Fruit fly (Drosophila melanogaster) whole organism, wandering third instar larva: Measurements from ENCODE around the gene Rhp.

Source experiments
- Abd-B ChIP-seq: fragments of >200 bp; optimal IDR thresholded peaks from 2 replicates; lab custom pipeline; 2017; ENCODE audit warnings: missing biosample characterization, missing genetic modification characterization
- CG32264 ChIP-seq: fragments of 200-800 bp; sonication (Bioruptor generic); optimal IDR thresholded peaks from 2 replicates; lab custom pipeline; 2016; ENCODE audit warnings: missing biosample characterization, missing genetic modification characterization
- CG9705 ChIP-seq: fragments of 200-800 bp; sonication (Bioruptor generic); optimal IDR thresholded peaks from 2 replicates; lab custom pipeline; 2018; ENCODE audit warnings: missing biosample characterization, mild to moderate bottlenecking, missing genetic modification characterization
- CrebA ChIP-seq: fragments of 200-800 bp; sonication (Bioruptor generic); optimal IDR thresholded peaks from 2 replicates; lab custom pipeline; 2016; ENCODE audit warnings: missing biosample characterization, mild to moderate bottlenecking, missing genetic modification characterization, borderline replicate concordance
- Dfd ChIP-seq: fragments of >200 bp; optimal IDR thresholded peaks from 2 replicates; lab custom pipeline; 2017; ENCODE audit warnings: missing biosample characterization, missing genetic modification characterization
- Dif ChIP-seq: fragments of 200-275, 200-300 bp; sonication (Bioruptor generic); optimal IDR thresholded peaks from 2 replicates; lab custom pipeline; 2018; ENCODE audit warnings: missing biosample characterization, missing genetic modification characterization; ENCODE audit not compliant: partially characterized antibody
- GATAd ChIP-seq: sonication (Bioruptor generic); optimal IDR thresholded peaks from 2 replicates; lab custom pipeline; 2016; ENCODE audit warnings: missing biosample characterization, missing genetic modification characterization
- HLH106 ChIP-seq: fragments of 200-800 bp; optimal IDR thresholded peaks from 3 replicates; lab custom pipeline; 2019; ENCODE audit warnings: missing biosample characterization, mild to moderate bottlenecking, missing genetic modification characterization, moderate library complexity
- Hnf4 ChIP-seq: fragments of 200-800 bp; sonication (Bioruptor generic); optimal IDR thresholded peaks from 2 replicates; lab custom pipeline; 2016; ENCODE audit warnings: missing biosample characterization, mild to moderate bottlenecking, missing genetic modification characterization
- Jra ChIP-seq: sonication (Bioruptor generic); optimal IDR thresholded peaks from 2 replicates; lab custom pipeline; 2016; ENCODE audit warnings: missing biosample characterization, missing genetic modification characterization
- Mio ChIP-seq: sonication (Bioruptor generic); optimal IDR thresholded peaks from 2 replicates; lab custom pipeline; 2016; ENCODE audit warnings: missing biosample characterization, missing genetic modification characterization
- N ChIP-seq: fragments of >200 bp; optimal IDR thresholded peaks from 2 replicates; lab custom pipeline; 2018; ENCODE audit warnings: missing biosample characterization, missing external identifiers, missing genetic modification characterization
- OdsH ChIP-seq: fragments of 200-800 bp; sonication (Bioruptor generic); optimal IDR thresholded peaks from 2 replicates; lab custom pipeline; 2016; ENCODE audit warnings: missing biosample characterization, mild to moderate bottlenecking, missing genetic modification characterization
- Rel ChIP-seq, 2 experiments: fragments of 200-800 bp; sonication (Bioruptor generic) in 1 of 2; optimal IDR thresholded peaks; 2 replicates in 1 of 2; 3 replicates in 1 of 2; lab custom pipeline; 2016 to 2019; ENCODE audit warnings: mild to moderate bottlenecking in 2 of 2, missing biosample characterization in 2 of 2, missing genetic modification characterization in 2 of 2, moderate library complexity in 1 of 2
- Sp1 ChIP-seq: fragments of 200-800 bp; sonication (Bioruptor generic); optimal IDR thresholded peaks from 3 replicates; lab custom pipeline; 2019; ENCODE audit warnings: missing biosample characterization, mild to moderate bottlenecking, missing genetic modification characterization, moderate library complexity
- Vsx2 ChIP-seq: fragments of 200-300, 225-300 bp; sonication (Bioruptor generic); optimal IDR thresholded peaks from 2 replicates; lab custom pipeline; 2018; ENCODE audit warnings: missing biosample characterization, missing genetic modification characterization; ENCODE audit not compliant: partially characterized antibody
- br ChIP-seq: fragments of 200-800 bp; sonication (Bioruptor generic); optimal IDR thresholded peaks from 2 replicates; lab custom pipeline; 2016; ENCODE audit warnings: missing biosample characterization, missing genetic modification characterization
- brk ChIP-seq: fragments of 200-800 bp; sonication (Bioruptor generic); optimal IDR thresholded peaks from 2 replicates; lab custom pipeline; 2016; ENCODE audit warnings: missing biosample characterization, mild to moderate bottlenecking, missing genetic modification characterization
- dl ChIP-seq, 2 experiments: fragments of 175-275, 200-275 bp in 1 of 2; fragments of 200-275 bp in 1 of 2; sonication (Bioruptor generic); optimal IDR thresholded peaks; lab custom pipeline; 2018; ENCODE audit warnings: mild to moderate bottlenecking in 2 of 2, missing biosample characterization in 2 of 2, missing genetic modification characterization in 2 of 2, moderate library complexity in 2 of 2; ENCODE audit not compliant: partially characterized antibody in 2 of 2, insufficient read depth in 1 of 2
- dmrt93B ChIP-seq: fragments of 200-800 bp; sonication (Bioruptor generic); optimal IDR thresholded peaks from 2 replicates; lab custom pipeline; 2018; ENCODE audit warnings: missing biosample characterization, mild to moderate bottlenecking, missing genetic modification characterization
- ey ChIP-seq: fragments of 200-800 bp; sonication (Bioruptor generic); optimal IDR thresholded peaks from 2 replicates; lab custom pipeline; 2016; ENCODE audit warnings: missing biosample characterization, missing genetic modification characterization
- foxo ChIP-seq, 2 experiments: fragments of 200-800 bp; sonication (Bioruptor generic); optimal IDR thresholded peaks; 2 replicates in 1 of 2; 3 replicates in 1 of 2; lab custom pipeline; 2016 to 2017; ENCODE audit warnings: missing biosample characterization in 2 of 2, missing genetic modification characterization in 2 of 2
- fru ChIP-seq: fragments of 200-800 bp; sonication (Bioruptor generic); optimal IDR thresholded peaks from 3 replicates; lab custom pipeline; 2016; ENCODE audit warnings: missing biosample characterization, mild to moderate bottlenecking, missing genetic modification characterization
- h ChIP-seq: fragments of 200-800 bp; sonication (Bioruptor generic); optimal IDR thresholded peaks from 3 replicates; lab custom pipeline; 2016; ENCODE audit warnings: missing biosample characterization, mild to moderate bottlenecking, missing genetic modification characterization
- jim ChIP-seq: fragments of 175-275, 200-325 bp; sonication (Bioruptor generic); optimal IDR thresholded peaks from 2 replicates; lab custom pipeline; 2016; ENCODE audit warnings: missing biosample characterization, mild to moderate bottlenecking, missing genetic modification characterization
- lola ChIP-seq: fragments of >200 bp; optimal IDR thresholded peaks from 2 replicates; lab custom pipeline; 2017; ENCODE audit warnings: missing biosample characterization, missing genetic modification characterization
- pan ChIP-seq: fragments of >200 bp; optimal IDR thresholded peaks from 2 replicates; lab custom pipeline; 2017
- sage ChIP-seq: fragments of 200-800 bp; sonication (Bioruptor generic); optimal IDR thresholded peaks from 2 replicates; lab custom pipeline; 2016; ENCODE audit warnings: missing biosample characterization, mild to moderate bottlenecking, missing genetic modification characterization
- sv ChIP-seq: fragments of 200-800 bp; sonication (Bioruptor generic); optimal IDR thresholded peaks from 3 replicates; lab custom pipeline; 2016; ENCODE audit warnings: missing biosample characterization, missing genetic modification characterization
- tai ChIP-seq: sonication (Bioruptor generic); optimal IDR thresholded peaks from 2 replicates; lab custom pipeline; 2016; ENCODE audit warnings: missing biosample characterization, missing genetic modification characterization
- usp ChIP-seq: fragments of >200 bp; optimal IDR thresholded peaks from 2 replicates; lab custom pipeline; 2017; ENCODE audit warnings: missing biosample characterization, missing genetic modification characterization
- woc ChIP-seq: sonication (Bioruptor generic); optimal IDR thresholded peaks from 2 replicates; lab custom pipeline; 2016; ENCODE audit warnings: missing biosample characterization, mild to moderate bottlenecking, missing genetic modification characterization

Rhp gene

dm6 chrX:15813224-15813623 is 24.5 kb downstream of the Rhp start:
- TF ChIP-seq Abd-B (GFP tag; lab: Kevin White, UChicago) (no peak), sage (GFP tag; lab: Kevin White, UChicago) (peak; percentile 49), sv (no peak), tai (GFP tag; lab: Kevin White, UChicago) (peak; percentile 17), ey (no peak), N (GFP tag; lab: Kevin White, UChicago) (peak; percentile 17), usp (GFP tag; lab: Kevin White, UChicago) (no peak), CG9705 (GFP tag; lab: Kevin White, UChicago) (no peak), Vsx2 (peak; percentile 28), h (GFP tag; lab: Kevin White, UChicago) (no peak), GATAd (no peak), pan (lab: Kevin White, UChicago) (no peak), fru (GFP tag; lab: Kevin White, UChicago) (peak; percentile 20), Dif (GFP tag; lab: Kevin White, UChicago) (peak; percentile 72), dl (GFP tag; optimal IDR thresholded peaks at IDR 0.05; lab: Kevin White, UChicago; ENCODE audit: insufficient read depth in 1 of 2, partially characterized antibody in 2 of 2) (peak in 1 of 2 experiments; percentile 79), Rel (GFP tag; optimal IDR thresholded peaks at IDR 0.05; lab: Kevin White, UChicago) (peak; percentile 44), Rel (tag; optimal IDR thresholded peaks at IDR 0.05; lab: Kevin White, UChicago) (no peak), woc (GFP tag; lab: Kevin White, UChicago) (no peak), brk (GFP tag; lab: Kevin White, UChicago) (no peak)

dm6 chrX:15814485-15814884 is 25.8 kb downstream of the Rhp start:
- peak; percentile 50 for TF ChIP-seq Dfd (GFP tag; lab: Kevin White, UChicago)
- TF ChIP-seq Abd-B (GFP tag; lab: Kevin White, UChicago), result no peak
- TF ChIP-seq usp (GFP tag; lab: Kevin White, UChicago), result no peak
- TF ChIP-seq N (GFP tag; lab: Kevin White, UChicago), result no peak
- TF ChIP-seq Vsx2, result no peak

- TF ChIP-seq HLH106 (no peak), pan (lab: Kevin White, UChicago) (no peak), Sp1 (no peak), Mio (GFP tag; lab: Kevin White, UChicago) (no peak), jim (no peak), br (GFP tag; lab: Kevin White, UChicago) (no peak), Dfd (GFP tag; lab: Kevin White, UChicago) (no peak), foxo (GFP tag; optimal IDR thresholded peaks at IDR 0.05; lab: Kevin White, UChicago) (no peak), lola (GFP tag; lab: Kevin White, UChicago) (no peak), Jra (GFP tag; lab: Kevin White, UChicago) (no peak), brk (GFP tag; lab: Kevin White, UChicago) (no peak), Dif (GFP tag; lab: Kevin White, UChicago) (no peak), OdsH (no peak)
Measured at dm6 chrX:15816127-15816526, 27.4 kb downstream of the Rhp start.

dm6 chrX:15816905-15817304 is 28.2 kb downstream of the Rhp start:
- TF ChIP-seq fru (GFP tag; lab: Kevin White, UChicago), result no peak
- no peak for TF ChIP-seq dmrt93B (GFP tag; lab: Kevin White, UChicago)
- TF ChIP-seq br (GFP tag; lab: Kevin White, UChicago), result no peak
- no peak for TF ChIP-seq tai (GFP tag; lab: Kevin White, UChicago)
- no peak for TF ChIP-seq woc (GFP tag; lab: Kevin White, UChicago)
- TF ChIP-seq Dfd (GFP tag; lab: Kevin White, UChicago), result peak; percentile 36
- no peak for TF ChIP-seq brk (GFP tag; lab: Kevin White, UChicago)

dm6 chrX:15817823-15818222 is 29.1 kb downstream of the Rhp start:
- TF ChIP-seq Mio (GFP tag; lab: Kevin White, UChicago) (no peak), tai (GFP tag; lab: Kevin White, UChicago) (no peak), usp (GFP tag; lab: Kevin White, UChicago) (no peak), dmrt93B (GFP tag; lab: Kevin White, UChicago) (no peak), woc (GFP tag; lab: Kevin White, UChicago) (no peak), sv (no peak), CrebA (GFP tag; lab: Kevin White, UChicago) (no peak), dl (GFP tag; optimal IDR thresholded peaks at IDR 0.05; lab: Kevin White, UChicago; ENCODE audit: insufficient read depth in 1 of 2, partially characterized antibody in 2 of 2) (no peak), CG32264 (no peak), foxo (GFP tag; optimal IDR thresholded peaks at IDR 0.05; lab: Kevin White, UChicago) (no peak), br (GFP tag; lab: Kevin White, UChicago) (no peak), Sp1 (no peak), Hnf4 (GFP tag; lab: Kevin White, UChicago) (no peak), Dif (GFP tag; lab: Kevin White, UChicago) (no peak)
